Worm (Caenorhabditis elegans): Measurements from ENCODE around the gene twk-13.

DNA sequence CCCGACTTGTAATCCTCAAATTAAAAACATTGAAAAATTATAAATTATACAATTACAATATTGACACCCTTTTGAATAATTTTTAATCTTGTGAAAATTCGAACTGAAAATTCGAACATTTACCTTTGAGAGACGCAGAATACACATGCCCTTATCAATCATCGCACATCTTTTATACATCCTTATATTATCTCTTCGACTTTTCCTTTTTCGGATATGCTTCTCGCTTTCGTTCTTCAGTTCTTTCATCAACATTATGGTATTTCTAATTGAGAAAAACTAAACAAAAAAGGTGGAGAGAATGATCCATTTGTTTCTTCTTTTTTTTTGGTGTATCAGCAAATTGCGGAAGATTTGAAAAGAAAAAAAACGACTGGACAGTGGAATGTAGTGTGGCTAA, 11.6 kb upstream of the twk-13 start:
- TF ChIP-seq him-1 (tag; optimal IDR thresholded peaks at IDR 0.05) (no peak), W03F9.2 (tag; optimal IDR thresholded peaks at IDR 0.05) (no peak), dao-5 (tag; optimal IDR thresholded peaks at IDR 0.05) (no peak)

Measured in whole organism, L4/young adult.